Worm (Caenorhabditis elegans) whole organism, L1 larva: ENCODE results near the gene ZC21.6.

Experiments
- elt-2 ChIP-seq: sonication (generic microtip); optimal IDR thresholded peaks from 2 replicates; lab custom pipeline; 2016; ENCODE audit warnings: missing genetic modification characterization, mild to moderate bottlenecking, inconsistent platforms, missing compliant biosample characterization, missing genetic modification reagents
- fkh-10 ChIP-seq: sonication (generic microtip); optimal IDR thresholded peaks from 2 replicates; lab custom pipeline; 2017; ENCODE audit warnings: missing biosample characterization, missing genetic modification reagents, missing genetic modification characterization
- fos-1 ChIP-seq: fragments of 150-350 bp; optimal IDR thresholded peaks from 2 replicates; lab custom pipeline; 2014; ENCODE audit warnings: missing biosample characterization, missing genetic modification characterization

- TF ChIP-seq fos-1 (tag; lab: Kevin White, UChicago) (no peak), fkh-10 (no peak), elt-2 (tag; lab: Kevin White, UChicago) (no peak)
Observed at ce11 chrIII:8509218-8509617, 36.2 kb downstream of the ZC21.6 start.
